Worm (Caenorhabditis elegans): ENCODE data around the gene B0244.9.
A peak's percentile ranks its signal among the peaks of the same experiment; 100 is the strongest.

B0244.9 gene

DNA sequence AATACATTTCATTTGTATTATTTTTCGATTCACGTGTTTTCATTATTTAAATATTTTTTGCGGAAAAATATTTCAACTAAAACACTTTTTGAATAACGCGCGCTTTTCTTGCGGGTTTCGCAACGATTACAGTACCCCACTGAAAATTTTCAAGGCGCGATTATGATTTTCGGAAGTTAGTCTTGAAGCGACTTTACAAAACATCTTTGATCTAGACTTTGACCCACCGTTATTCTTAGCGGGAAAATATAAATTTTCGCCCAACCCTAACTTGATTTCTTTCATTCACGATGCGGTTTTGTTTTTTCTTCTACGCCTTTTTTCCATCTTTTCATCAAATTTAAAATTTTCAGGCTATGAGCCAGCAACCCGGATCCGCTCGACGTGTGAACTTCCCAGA is 3.0 kb downstream of the B0244.9 start, which contains the start of gene egg-1 (continued):
- TF ChIP-seq snpc-1.1 (tag; optimal IDR thresholded peaks at IDR 0.05; ENCODE audit: insufficient read depth) = peak; percentile 21
- peak; percentile 92 for TF ChIP-seq F49E8.2 (tag; optimal IDR thresholded peaks at IDR 0.05; ENCODE audit: insufficient read depth)
- no peak for TF ChIP-seq lin-40 (tag; optimal IDR thresholded peaks at IDR 0.05)
- TF ChIP-seq lin-54 (GFP tag; optimal IDR thresholded peaks at IDR 0.05) = peak; percentile 95
- peak; percentile 61 for TF ChIP-seq hmg-1.2 (GFP tag; IDR thresholded peaks at IDR 0.05)
- peak; percentile 67 for TF ChIP-seq pbrm-1 (GFP tag; IDR thresholded peaks at IDR 0.05)
- TF ChIP-seq F39B2.1 (GFP tag; IDR thresholded peaks at IDR 0.05) = no peak
- TF ChIP-seq let-526 (GFP tag; IDR thresholded peaks at IDR 0.05) = no peak
- peak; percentile 52; the same call in 1 of the 2 replicates for TF ChIP-seq lir-1 (GFP tag; conservative IDR thresholded peaks at IDR 0.05)
- TF ChIP-seq unc-130 (GFP tag; optimal IDR thresholded peaks at IDR 0.05) = peak; percentile 75
- peak; percentile 90 for TF ChIP-seq tlf-1 (GFP tag; optimal IDR thresholded peaks at IDR 0.05)
- peak; percentile 93 for TF ChIP-seq D2030.7 (GFP tag; IDR thresholded peaks at IDR 0.05)
- TF ChIP-seq attf-3 (GFP tag; conservative IDR thresholded peaks at IDR 0.05) = peak; percentile 17; the same call in 1 of the 2 replicates
- TF ChIP-seq attf-6 (GFP tag; IDR thresholded peaks at IDR 0.05) = 0 out of 2 replicates have a peak, but pooled peaks have one; percentile 21
- TF ChIP-seq ceh-100 (GFP tag; IDR thresholded peaks at IDR 0.05) = peak; percentile 53

DNA sequence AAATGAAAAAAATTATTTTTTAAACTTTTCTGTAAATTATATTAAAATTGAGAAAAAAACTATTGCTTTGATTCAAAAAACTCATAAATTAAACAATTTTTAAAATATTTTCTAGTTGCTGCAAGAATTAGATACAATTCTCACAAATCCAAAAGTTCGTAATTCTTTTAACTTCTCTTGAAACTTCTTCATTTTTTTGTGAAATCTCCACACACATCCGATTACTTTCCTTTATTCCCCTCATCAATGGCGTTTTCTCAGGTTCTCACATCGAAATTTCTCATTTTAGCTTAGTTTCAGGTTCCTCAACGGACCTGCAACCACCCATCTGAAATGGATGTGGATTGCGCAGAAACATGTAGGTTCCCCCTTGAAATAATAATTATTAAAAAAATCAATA is 8.3 kb downstream of the B0244.9 start, which contains the start of gene wrm-1:
TSS of gene wrm-1 (plus strand) at position 301 of the 400 bp plus-strand sequence.
- TF ChIP-seq F55B11.4 (tag; optimal IDR thresholded peaks at IDR 0.05; ENCODE audit: borderline replicate concordance, insufficient read depth) (no peak), sptf-2 (GFP tag; optimal IDR thresholded peaks at IDR 0.05) (no peak), atf-7 (tag; optimal IDR thresholded peaks at IDR 0.05) (no peak), attf-6 (GFP tag; IDR thresholded peaks at IDR 0.05) (no peak), F33H1.4 (GFP tag; IDR thresholded peaks at IDR 0.05) (no peak)

DNA sequence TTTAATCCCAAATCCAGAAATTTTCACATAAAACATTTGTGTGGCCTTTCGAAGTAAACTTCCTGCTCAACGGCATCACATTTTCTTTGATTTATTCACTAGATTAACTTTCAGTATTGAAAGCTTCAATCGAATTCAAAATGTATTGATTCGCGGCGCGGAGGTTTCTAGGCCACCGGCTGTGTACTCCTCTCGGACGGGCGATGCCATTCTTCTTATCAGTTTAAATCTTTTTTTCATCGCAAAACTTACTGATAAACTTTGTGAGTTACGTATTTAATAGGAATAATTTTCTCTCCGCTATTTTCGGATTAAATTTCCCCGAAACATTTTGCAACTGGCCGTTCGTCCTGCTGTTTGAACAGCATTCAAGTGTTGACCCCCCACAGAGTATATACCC is 8.9 kb downstream of the B0244.9 start:
- TF ChIP-seq chd-7 (tag; optimal IDR thresholded peaks at IDR 0.05) = peak; percentile 20
- no peak for TF ChIP-seq unc-62 (GFP tag; optimal IDR thresholded peaks at IDR 0.05)
- no peak for TF ChIP-seq lag-1 (GFP tag; IDR thresholded peaks at IDR 0.05)
- TF ChIP-seq egl-18 (GFP tag; IDR thresholded peaks at IDR 0.05) = no peak
- TF ChIP-seq zim-3 (tag; optimal IDR thresholded peaks at IDR 0.05) = peak; percentile 5
- TF ChIP-seq ccch-3 (GFP tag; optimal IDR thresholded peaks at IDR 0.05) = peak; percentile 36
- no peak for TF ChIP-seq ztf-26 (tag; optimal IDR thresholded peaks at IDR 0.05)
- peak; percentile 62; the same call in 1 of the 2 replicates for TF ChIP-seq nfyb-1 (GFP tag; IDR thresholded peaks at IDR 0.05)
- TF ChIP-seq F55B11.4 (tag; optimal IDR thresholded peaks at IDR 0.05; ENCODE audit: borderline replicate concordance, insufficient read depth) = no peak
- no peak for TF ChIP-seq hrde-1 (tag; optimal IDR thresholded peaks at IDR 0.05; ENCODE audit: borderline replicate concordance)
- no peak for TF ChIP-seq K12H6.12 (tag; optimal IDR thresholded peaks at IDR 0.05)
- no peak for TF ChIP-seq Y53F4B.3 (GFP tag; IDR thresholded peaks at IDR 0.05)
- no peak for TF ChIP-seq ceh-79 (tag; optimal IDR thresholded peaks at IDR 0.05)
- no peak for TF ChIP-seq ztf-25 (GFP tag; IDR thresholded peaks at IDR 0.05)
- 0 out of 2 replicates have a peak, but pooled peaks have one; percentile 50 for TF ChIP-seq bed-2 (GFP tag; IDR thresholded peaks at IDR 0.05)
- no peak for TF ChIP-seq B0035.1 (tag; optimal IDR thresholded peaks at IDR 0.05)
- no peak for TF ChIP-seq F52B5.7 (tag; optimal IDR thresholded peaks at IDR 0.05)
- no peak for TF ChIP-seq ceh-100 (GFP tag; IDR thresholded peaks at IDR 0.05)
- TF ChIP-seq lin-40 (tag; optimal IDR thresholded peaks at IDR 0.05) = peak; percentile 61
- peak; percentile 45 for TF ChIP-seq unc-130 (GFP tag; optimal IDR thresholded peaks at IDR 0.05)
- no peak for TF ChIP-seq rpc-1 (optimal IDR thresholded peaks at IDR 0.05)
- no peak for TF ChIP-seq rpc-1 (tag; optimal IDR thresholded peaks at IDR 0.05)
- TF ChIP-seq pha-4 (tag; optimal IDR thresholded peaks at IDR 0.05) = no peak
- TF ChIP-seq egl-44 (GFP tag; IDR thresholded peaks at IDR 0.05) = no peak
- TF ChIP-seq F33H1.4 (GFP tag; IDR thresholded peaks at IDR 0.05) = peak; percentile 46; the same call in 1 of the 2 replicates
- TF ChIP-seq gei-17 (GFP tag; optimal IDR thresholded peaks at IDR 0.05) = peak; percentile 4
- TF ChIP-seq attf-5 (GFP tag; optimal IDR thresholded peaks at IDR 0.05) = peak; percentile 34
- peak; percentile 62; the same call in 1 of the 2 replicates for TF ChIP-seq Y67H2A.10 (GFP tag; conservative IDR thresholded peaks at IDR 0.05)
- no peak for TF ChIP-seq rcor-1 (GFP tag; IDR thresholded peaks at IDR 0.05)
- TF ChIP-seq ztf-6 (GFP tag; IDR thresholded peaks at IDR 0.05) = no peak
- no peak for TF ChIP-seq sdz-38 (tag; optimal IDR thresholded peaks at IDR 0.05)
